Worm (Caenorhabditis elegans): Measurements from ENCODE around the gene aqp-11.

DNA sequence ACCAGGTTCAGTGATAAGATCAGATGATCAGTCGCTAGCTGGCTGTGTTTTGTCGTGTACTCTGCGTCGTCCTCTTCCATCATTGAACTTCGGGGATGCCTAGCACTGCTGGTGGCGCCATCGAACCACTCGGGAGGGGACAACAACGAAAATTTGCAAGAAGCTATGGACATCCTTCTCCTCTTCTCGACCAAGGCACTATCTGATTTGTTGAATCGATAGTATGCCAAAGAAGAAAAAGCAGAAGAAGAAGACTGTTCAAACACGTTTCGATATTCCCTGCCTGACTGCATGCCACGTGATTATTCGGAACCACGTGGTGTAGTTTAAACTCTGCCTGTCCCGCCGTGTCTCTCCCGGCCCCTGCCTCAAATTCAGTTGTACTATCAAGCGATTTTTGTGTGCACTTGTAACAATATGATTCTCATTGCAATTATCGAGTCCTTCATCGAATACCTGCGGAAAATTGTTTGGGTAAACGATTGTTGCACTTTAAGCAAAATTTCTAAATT is 46.2 kb downstream of the aqp-11 start:
- TF ChIP-seq spr-3 (GFP tag; optimal IDR thresholded peaks at IDR 0.05), result no peak
- no peak for TF ChIP-seq ceh-82 (tag; optimal IDR thresholded peaks at IDR 0.05)
- peak; percentile 38; the same call in 1 of the 2 replicates for TF ChIP-seq T26A8.4 (GFP tag; IDR thresholded peaks at IDR 0.05)
- no peak for TF ChIP-seq ceh-44 (GFP tag; IDR thresholded peaks at IDR 0.05)
- no peak for TF ChIP-seq lir-3 (tag; optimal IDR thresholded peaks at IDR 0.05)
- peak; percentile 68 to 82 for TF ChIP-seq mdl-1 (tag; optimal IDR thresholded peaks at IDR 0.05)
- TF ChIP-seq nhr-237 (tag; optimal IDR thresholded peaks at IDR 0.05), result no peak
- no peak for TF ChIP-seq aly-2 (tag; optimal IDR thresholded peaks at IDR 0.05)
- TF ChIP-seq zfp-2 (tag; optimal IDR thresholded peaks at IDR 0.05), result no peak
- no peak for TF ChIP-seq lsy-2 (tag; optimal IDR thresholded peaks at IDR 0.05)
- no peak for TF ChIP-seq ces-1 (GFP tag; optimal IDR thresholded peaks at IDR 0.05)

Data from whole organism, L4 larva.